Worm (Caenorhabditis elegans) whole organism, early embryonic: ENCODE measurements around the gene srw-19.

Experiments used
- ama-1 ChIP-seq: fragments of 150-350 bp; optimal IDR thresholded peaks from 2 replicates; lab custom pipeline; 2014
- ets-7 ChIP-seq: sonication (generic microtip); optimal IDR thresholded peaks from 2 replicates; lab custom pipeline; 2016; ENCODE audit warnings: missing genotype, missing genetic modification characterization, missing compliant biosample characterization
- hmbx-1 ChIP-seq: sonication (generic microtip); optimal IDR thresholded peaks from 2 replicates; lab custom pipeline; 2016; ENCODE audit warnings: mild to moderate bottlenecking, missing genetic modification characterization, missing compliant biosample characterization
- hnd-1 ChIP-seq: sonication (generic microtip); optimal IDR thresholded peaks from 2 replicates; lab custom pipeline; 2016; ENCODE audit warnings: missing genetic modification characterization, missing compliant biosample characterization
- tbx-11 ChIP-seq: fragments of 200-800 bp; sonication (Bioruptor generic); IDR thresholded peaks from 2 replicates; pipeline ENCODE4 v1.3.6; 2022; ENCODE audit warnings: missing genetic modification characterization, missing compliant biosample characterization

- TF ChIP-seq ama-1 (lab: Kevin White, UChicago) (no peak), tbx-11 (GFP tag; lab: Robert Waterston, UW) (no peak), hmbx-1 (tag; lab: Kevin White, UChicago) (no peak), ets-7 (tag; lab: Kevin White, UChicago) (no peak), hnd-1 (no peak)
Measured at ce11 chrV:15259049-15259448, 22.1 kb downstream of the srw-19 start, which contains the start of gene srsx-37.
